Worm (Caenorhabditis elegans): ENCODE data around the gene clec-135.

DNA sequence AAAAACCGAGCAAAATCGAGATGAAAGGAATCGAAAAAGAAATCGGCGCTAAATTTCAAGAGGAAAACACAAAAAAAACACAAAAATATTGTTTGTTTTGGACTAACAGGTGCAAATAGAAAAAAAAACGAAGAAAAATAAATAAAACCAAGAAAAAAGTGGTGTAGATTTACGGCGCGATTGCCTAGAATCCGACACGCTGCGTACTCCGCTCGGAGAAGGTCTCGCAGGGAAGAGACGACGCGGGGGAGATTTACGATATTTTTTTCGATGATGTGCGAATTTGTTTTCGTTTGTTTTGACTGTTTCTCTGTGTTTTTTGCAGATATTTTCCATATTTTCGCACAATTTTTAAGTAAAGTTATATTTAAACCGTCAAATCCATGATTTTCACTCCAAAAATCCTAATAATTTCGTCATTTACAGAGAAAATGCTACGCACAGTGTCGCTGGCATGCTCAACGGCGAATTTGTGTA, 40.7 kb upstream of the clec-135 start, which contains the start of gene sco-1:
- no peak for TF ChIP-seq ref-1 (GFP tag; conservative IDR thresholded peaks at IDR 0.05)
- TF ChIP-seq ztf-23 (GFP tag; IDR thresholded peaks at IDR 0.05) = peak; percentile 77
- TF ChIP-seq T22C8.4 (GFP tag; IDR thresholded peaks at IDR 0.05) = 0 out of 2 replicates have a peak, but pooled peaks have one; percentile 48

Measured in whole organism, midembryonic.